Worm (Caenorhabditis elegans) whole organism, L2 larva: ENCODE data around the gene clk-2.

ENCODE experiments used
- C34F6.9 ChIP-seq: fragments of 150-350 bp; optimal IDR thresholded peaks from 2 replicates; lab custom pipeline; 2014; ENCODE audit warnings: missing biosample characterization, missing genetic modification characterization
- lin-11 ChIP-seq: fragments of 150-350 bp; sonication (generic microtip); optimal IDR thresholded peaks from 2 replicates; lab custom pipeline; 2014; ENCODE audit warnings: missing biosample characterization, missing genetic modification characterization, inconsistent platforms, mixed read lengths
- peb-1 ChIP-seq: fragments of 150-350 bp; optimal IDR thresholded peaks from 2 replicates; lab custom pipeline; 2014; ENCODE audit warnings: missing biosample characterization, missing genetic modification characterization

DNA sequence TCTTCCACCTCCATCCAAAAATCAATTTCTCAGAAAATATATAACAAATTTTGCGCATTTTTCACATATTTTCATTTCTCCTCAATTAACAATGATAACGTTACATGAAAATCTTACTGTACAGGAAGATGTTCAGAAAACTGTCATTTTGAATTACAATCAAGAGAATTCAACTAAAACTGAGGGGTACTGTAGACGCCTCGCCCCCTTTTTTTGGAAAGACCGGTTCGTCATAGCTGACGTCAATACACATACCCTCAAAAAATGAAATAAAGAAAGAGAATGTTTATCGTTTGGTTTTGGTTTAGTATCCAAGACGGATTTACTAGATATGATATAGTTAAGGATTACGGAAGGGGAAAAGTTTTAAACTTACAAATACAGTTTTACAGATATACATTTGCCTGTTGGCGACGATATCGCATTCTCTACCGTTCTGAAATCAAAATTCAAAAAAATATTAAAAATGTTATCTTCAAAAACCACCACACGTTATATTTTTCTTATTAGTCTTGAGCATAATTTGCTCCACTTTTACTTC, 39.7 kb upstream of the clk-2 start:
- TF ChIP-seq peb-1 (no peak), C34F6.9 (no peak), lin-11 (tag; lab: Kevin White, UChicago) (no peak)
